Worm (Caenorhabditis elegans) whole organism, L4 larva: ENCODE measurements around the gene rps-22.

ENCODE experiments used
- F10B5.3 ChIP-seq: sonication (generic microtip); optimal IDR thresholded peaks from 2 replicates; lab custom pipeline; 2016; ENCODE audit warnings: mild to moderate bottlenecking, missing genetic modification characterization, missing compliant biosample characterization
- F37D6.2 ChIP-seq: sonication (generic microtip); optimal IDR thresholded peaks from 2 replicates; lab custom pipeline; 2016; ENCODE audit warnings: mild to moderate bottlenecking, missing genetic modification characterization, missing compliant biosample characterization
- F44E2.7 ChIP-seq: fragments of 200-800 bp; sonication (Bioruptor generic); IDR thresholded peaks from 2 replicates; pipeline ENCODE4 v2.1.2; 2022; ENCODE audit warnings: missing genetic modification characterization, missing compliant biosample characterization
- F49E8.2 ChIP-seq: sonication (generic microtip); optimal IDR thresholded peaks from 2 replicates; lab custom pipeline; 2016; ENCODE audit warnings: missing compliant biosample characterization, mild to moderate bottlenecking, missing genetic modification characterization, borderline replicate concordance
- T26A8.4 ChIP-seq: fragments of 200-800 bp; sonication (Bioruptor generic); IDR thresholded peaks from 2 replicates; pipeline ENCODE4 v1.3.6; 2022; ENCODE audit warnings: missing genetic modification characterization, missing compliant biosample characterization
- ZK337.2 ChIP-seq: fragments of 200-800 bp; sonication (Bioruptor generic); IDR thresholded peaks from 2 replicates; pipeline ENCODE4 v1.3.6; 2022; ENCODE audit warnings: missing genetic modification reagents, missing genetic modification characterization, missing compliant biosample characterization
- aha-1 ChIP-seq: fragments of 150-350 bp; peaks from one replicate; lab custom pipeline; 2014; ENCODE audit warnings: missing biosample characterization, missing genetic modification characterization
- ama-1 ChIP-seq: fragments of 150-350 bp; optimal IDR thresholded peaks from 2 replicates; lab custom pipeline; 2014; ENCODE audit warnings: inconsistent platforms, mixed read lengths
- arid-1 ChIP-seq: fragments of 200-800 bp; sonication (Bioruptor generic); conservative IDR thresholded peaks from 2 replicates; pipeline ENCODE4 v1.3.6; 2022; ENCODE audit warnings: missing genetic modification reagents, missing genetic modification characterization, missing compliant biosample characterization
- ceh-20 ChIP-seq: fragments of 200-800 bp; sonication (Bioruptor generic); IDR thresholded peaks from 2 replicates; pipeline ENCODE4 v1.3.6; 2022; ENCODE audit warnings: missing genetic modification reagents, missing genetic modification characterization, missing compliant biosample characterization
- ces-1 ChIP-seq: fragments of 150-350 bp; sonication (generic microtip); optimal IDR thresholded peaks from 4 replicates; lab custom pipeline; 2014; ENCODE audit warnings: missing biosample characterization, missing genetic modification reagents, missing genetic modification characterization
- cey-2 ChIP-seq: sonication (generic microtip); optimal IDR thresholded peaks from 3 replicates; lab custom pipeline; 2017; ENCODE audit warnings: missing genetic modification characterization, mild to moderate bottlenecking, missing compliant biosample characterization, antibody characterized with exemption, borderline replicate concordance; ENCODE audit not compliant: insufficient read depth
- ctbp-1 ChIP-seq: fragments of 200-800 bp; sonication (Bioruptor generic); IDR thresholded peaks from 2 replicates; pipeline ENCODE4 v1.3.6; 2022; ENCODE audit warnings: missing genetic modification reagents, missing genetic modification characterization, missing compliant biosample characterization
- daf-12 ChIP-seq: fragments of 150-350 bp; optimal IDR thresholded peaks from 2 replicates; lab custom pipeline; 2014; ENCODE audit warnings: missing biosample characterization, missing genetic modification reagents, missing genetic modification characterization
- daf-19 ChIP-seq: fragments of 200-800 bp; sonication (Bioruptor generic); conservative IDR thresholded peaks from 2 replicates; pipeline ENCODE4 v1.3.6; 2022; ENCODE audit warnings: missing genetic modification characterization, missing compliant biosample characterization
- dmd-9 ChIP-seq: fragments of 200-800 bp; sonication (Bioruptor generic); IDR thresholded peaks from 2 replicates; pipeline ENCODE4 v1.3.6; 2022; ENCODE audit warnings: missing genetic modification reagents, missing genetic modification characterization, missing compliant biosample characterization
- dpl-1 ChIP-seq: fragments of 150-350 bp; optimal IDR thresholded peaks from 2 replicates; lab custom pipeline; 2014; ENCODE audit warnings: missing biosample characterization, missing genetic modification reagents, missing genetic modification characterization
- dve-1 ChIP-seq: sonication (generic microtip); optimal IDR thresholded peaks from 2 replicates; lab custom pipeline; 2017; ENCODE audit warnings: antibody characterized with exemption, mild to moderate bottlenecking, missing genetic modification characterization, missing compliant biosample characterization; ENCODE audit not compliant: insufficient read depth
- egl-27 ChIP-seq: sonication (generic microtip); optimal IDR thresholded peaks from 3 replicates; lab custom pipeline; 2017; ENCODE audit warnings: missing biosample characterization, missing genetic modification reagents, missing genetic modification characterization
- fos-1 ChIP-seq: fragments of 150-350 bp; optimal IDR thresholded peaks from 2 replicates; lab custom pipeline; 2014; ENCODE audit warnings: missing biosample characterization, missing genetic modification characterization
- hlh-11 ChIP-seq: fragments of 200-800 bp; sonication (Bioruptor generic); optimal IDR thresholded peaks from 2 replicates; lab custom pipeline; 2018; ENCODE audit warnings: mild to moderate bottlenecking, missing genetic modification characterization, missing compliant biosample characterization
- hlh-30 ChIP-seq: sonication (generic microtip); optimal IDR thresholded peaks from 2 replicates; lab custom pipeline; 2017; ENCODE audit warnings: antibody characterized with exemption, mild to moderate bottlenecking, missing genetic modification characterization, missing compliant biosample characterization; ENCODE audit not compliant: insufficient read depth
- hmg-1.1 ChIP-seq: fragments of 200-800 bp; sonication (Bioruptor generic); IDR thresholded peaks from 2 replicates; pipeline ENCODE4 v1.3.6; 2022; ENCODE audit warnings: missing genetic modification reagents, missing genetic modification characterization, missing compliant biosample characterization
- jun-1 ChIP-seq: fragments of 150-350 bp; optimal IDR thresholded peaks from 2 replicates; lab custom pipeline; 2014; ENCODE audit warnings: missing biosample characterization, missing genetic modification reagents, missing genetic modification characterization
- lim-7 ChIP-seq: fragments of 200-800 bp; sonication (Bioruptor generic); IDR thresholded peaks from 2 replicates; pipeline ENCODE4 v1.3.6; 2022; ENCODE audit warnings: missing genetic modification characterization, missing compliant biosample characterization
- lin-29 ChIP-seq: fragments of 200-800 bp; sonication (Bioruptor generic); IDR thresholded peaks from 2 replicates; pipeline ENCODE4 v1.3.6; 2022; ENCODE audit warnings: missing genetic modification reagents, missing genetic modification characterization, missing compliant biosample characterization
- lin-38 ChIP-seq: fragments of 200-800 bp; sonication (Bioruptor generic); IDR thresholded peaks from 2 replicates; pipeline ENCODE4 v1.3.6; 2022; ENCODE audit warnings: missing genetic modification reagents, missing genetic modification characterization, missing compliant biosample characterization
- lin-39 ChIP-seq: fragments of 150-350 bp; optimal IDR thresholded peaks from 2 replicates; lab custom pipeline; 2014; ENCODE audit warnings: missing biosample characterization, missing genetic modification reagents, missing genetic modification characterization
- madf-9 ChIP-seq: fragments of 200-800 bp; sonication (Bioruptor generic); conservative IDR thresholded peaks from 2 replicates; pipeline ENCODE4 v1.3.6; 2022; ENCODE audit warnings: missing genetic modification reagents, missing genetic modification characterization, missing compliant biosample characterization
- mdl-1 ChIP-seq, 2 experiments: fragments of 150-350 bp in 1 of 2; sonication (generic microtip) in 1 of 2; optimal IDR thresholded peaks; 2 replicates each; lab custom pipeline; 2014 to 2017; ENCODE audit warnings: missing biosample characterization in 2 of 2, missing genetic modification characterization in 2 of 2
- nhr-10 ChIP-seq: fragments of 150-350 bp; optimal IDR thresholded peaks from 2 replicates; lab custom pipeline; 2014; ENCODE audit warnings: missing biosample characterization, missing genetic modification characterization
- nhr-102 ChIP-seq: sonication (generic microtip); optimal IDR thresholded peaks from 2 replicates; lab custom pipeline; 2016; ENCODE audit warnings: mild to moderate bottlenecking, missing genetic modification characterization, moderate library complexity, missing compliant biosample characterization
- nhr-111 ChIP-seq: fragments of 200-800 bp; sonication (Bioruptor generic); optimal IDR thresholded peaks from 2 replicates; lab custom pipeline; 2018; ENCODE audit warnings: mild to moderate bottlenecking, missing genetic modification characterization, missing compliant biosample characterization
- nhr-28 ChIP-seq: fragments of 150-350 bp; optimal IDR thresholded peaks from 2 replicates; lab custom pipeline; 2014; ENCODE audit warnings: missing biosample characterization, missing genetic modification characterization
- nhr-41 ChIP-seq: fragments of 200-800 bp; sonication (Bioruptor generic); IDR thresholded peaks from 2 replicates; pipeline ENCODE4 v1.3.6; 2022; ENCODE audit warnings: missing genetic modification reagents, missing genetic modification characterization, missing compliant biosample characterization
- nhr-76 ChIP-seq: fragments of 150-350 bp; optimal IDR thresholded peaks from 2 replicates; lab custom pipeline; 2014; ENCODE audit warnings: missing biosample characterization, missing genetic modification characterization
- nhr-77 ChIP-seq: fragments of 150-350 bp; optimal IDR thresholded peaks from 2 replicates; lab custom pipeline; 2014; ENCODE audit warnings: missing biosample characterization, missing genetic modification characterization
- rbr-2 ChIP-seq: sonication (generic microtip); optimal IDR thresholded peaks from 2 replicates; lab custom pipeline; 2016; ENCODE audit warnings: missing genotype, missing genetic modification characterization, missing compliant biosample characterization
- sdz-12 ChIP-seq: fragments of 200-800 bp; sonication (Bioruptor generic); optimal IDR thresholded peaks from 2 replicates; lab custom pipeline; 2018; ENCODE audit warnings: mild to moderate bottlenecking, missing genetic modification characterization, missing compliant biosample characterization
- set-16 ChIP-seq: fragments of 200-800 bp; sonication (Bioruptor generic); IDR thresholded peaks from 2 replicates; pipeline ENCODE4 v1.3.6; 2022; ENCODE audit warnings: missing genetic modification reagents, missing genetic modification characterization, missing compliant biosample characterization
- skn-1 ChIP-seq: fragments of 150-350 bp; optimal IDR thresholded peaks from 2 replicates; lab custom pipeline; 2014; ENCODE audit warnings: missing biosample characterization, missing genetic modification characterization
- snpc-1.2 ChIP-seq: fragments of 200-800 bp; sonication (Bioruptor generic); IDR thresholded peaks from 2 replicates; pipeline ENCODE4 v1.3.6; 2022; ENCODE audit warnings: missing genetic modification reagents, missing genetic modification characterization, missing compliant biosample characterization
- snpc-4 ChIP-seq: fragments of 150-350 bp; optimal IDR thresholded peaks from 2 replicates; lab custom pipeline; 2014; ENCODE audit warnings: missing biosample characterization, missing genetic modification characterization
- spr-1 ChIP-seq: sonication (generic microtip); optimal IDR thresholded peaks from 2 replicates; lab custom pipeline; 2016; ENCODE audit warnings: mild to moderate bottlenecking, missing genetic modification characterization, missing compliant biosample characterization
- tag-97 ChIP-seq: fragments of 200-800 bp; sonication (Bioruptor generic); IDR thresholded peaks from 2 replicates; pipeline ENCODE4 v1.3.6; 2022; ENCODE audit warnings: missing genetic modification characterization, missing compliant biosample characterization
- unc-130 ChIP-seq: sonication (generic microtip); optimal IDR thresholded peaks from 2 replicates; lab custom pipeline; 2016; ENCODE audit warnings: missing genetic modification reagents, missing genetic modification characterization, missing compliant biosample characterization
- zfp-2 ChIP-seq: sonication (generic microtip); optimal IDR thresholded peaks from 2 replicates; lab custom pipeline; 2016; ENCODE audit warnings: mild to moderate bottlenecking, missing genetic modification characterization, missing compliant biosample characterization
- zip-2 ChIP-seq: fragments of 150-350 bp; optimal IDR thresholded peaks from 2 replicates; lab custom pipeline; 2014; ENCODE audit warnings: missing biosample characterization, missing genetic modification characterization
- ztf-7 ChIP-seq: fragments of 150-350 bp; optimal IDR thresholded peaks from 2 replicates; lab custom pipeline; 2014; ENCODE audit warnings: missing biosample characterization, missing genetic modification characterization

Gene rps-22

ce11 chrIII:1925048-1925537 lies 25.2 kb upstream of the rps-22 start (continued):
- no peak for TF ChIP-seq F44E2.7 (GFP tag; lab: Robert Waterston, UW)
- no peak for TF ChIP-seq ama-1 (lab: Kevin White, UChicago)
- peak; percentile 90 for TF ChIP-seq spr-1
- TF ChIP-seq cey-2, result peak; percentile 95
- TF ChIP-seq F10B5.3 (tag; lab: Kevin White, UChicago), result peak; percentile 84
- TF ChIP-seq ctbp-1 (GFP tag; lab: Robert Waterston, UW), result peak; percentile 96
- TF ChIP-seq ces-1 (GFP tag; lab: Kevin White, UChicago), result no peak
- peak; percentile 96 for TF ChIP-seq hmg-1.1 (GFP tag; lab: Robert Waterston, UW)
- peak; percentile 97 for TF ChIP-seq nhr-28 (tag; lab: Kevin White, UChicago)
- TF ChIP-seq nhr-111 (GFP tag; lab: Kevin White, UChicago), result no peak
- TF ChIP-seq ZK337.2, result no peak
- peak; percentile 97 to 98 for TF ChIP-seq mdl-1 (tag; optimal IDR thresholded peaks at IDR 0.05; lab: Kevin White, UChicago)
- TF ChIP-seq hlh-30 (tag; lab: Kevin White, UChicago), result peak; percentile 99
- TF ChIP-seq F37D6.2 (tag; lab: Kevin White, UChicago), result peak; percentile 87
- TF ChIP-seq dmd-9 (GFP tag; lab: Robert Waterston, UW), result 0 out of 2 replicates have a peak, but pooled peaks have one; percentile 56
- TF ChIP-seq zip-2, result peak; percentile 87
- TF ChIP-seq egl-27, result peak; percentile 99
- TF ChIP-seq lin-38, result peak; percentile 73; the same call in 1 of the 2 replicates
- peak; percentile 100 for TF ChIP-seq aha-1 (tag; lab: Kevin White, UChicago)
- peak; percentile 95 for TF ChIP-seq fos-1 (tag; lab: Kevin White, UChicago)
- no peak for TF ChIP-seq tag-97 (GFP tag; lab: Robert Waterston, UW)
- peak; percentile 97 for TF ChIP-seq nhr-102
- TF ChIP-seq nhr-76 (tag; lab: Kevin White, UChicago), result peak; percentile 89
- peak; percentile 88 for TF ChIP-seq nhr-10 (tag; lab: Kevin White, UChicago)
- peak; percentile 75; the same call in 1 of the 2 replicates for TF ChIP-seq arid-1 (GFP tag; lab: Robert Waterston, UW)
- TF ChIP-seq sdz-12 (GFP tag; lab: Kevin White, UChicago), result no peak
- no peak for TF ChIP-seq daf-12 (tag; lab: Kevin White, UChicago)
- TF ChIP-seq snpc-4, result peak; percentile 14
- TF ChIP-seq skn-1, result no peak
- no peak for TF ChIP-seq F49E8.2 (tag; lab: Kevin White, UChicago)
- peak; percentile 89 for TF ChIP-seq T26A8.4
- peak; percentile 97 for TF ChIP-seq nhr-77 (tag; lab: Kevin White, UChicago)
- peak; percentile 96 for TF ChIP-seq rbr-2 (tag; lab: Kevin White, UChicago)
- 0 out of 2 replicates have a peak, but pooled peaks have one; percentile 30 for TF ChIP-seq lim-7
- peak; percentile 100 for TF ChIP-seq hlh-11 (tag; lab: Kevin White, UChicago)
- peak; percentile 93 for TF ChIP-seq jun-1 (tag; lab: Kevin White, UChicago)
- peak; percentile 17 for TF ChIP-seq unc-130

- TF ChIP-seq set-16 (GFP tag; lab: Robert Waterston, UW), result peak; percentile 19; the same call in 1 of the 2 replicates
- TF ChIP-seq ztf-7 (tag; lab: Kevin White, UChicago), result no peak
- TF ChIP-seq aha-1 (tag; lab: Kevin White, UChicago), result peak; percentile 91
Observed at ce11 chrIII:1925786-1926185, 24.5 kb upstream of the rps-22 start.

- no peak for TF ChIP-seq snpc-1.2 (GFP tag; lab: Robert Waterston, UW)
- no peak for TF ChIP-seq skn-1
- peak; percentile 83 for TF ChIP-seq dve-1 (tag; lab: Kevin White, UChicago)
- TF ChIP-seq sdz-12 (GFP tag; lab: Kevin White, UChicago), result no peak
- peak; percentile 92 for TF ChIP-seq ctbp-1 (GFP tag; lab: Robert Waterston, UW)
- TF ChIP-seq daf-19 (GFP tag; lab: Robert Waterston, UW), result no peak
- TF ChIP-seq lin-39, result no peak
- no peak for TF ChIP-seq nhr-41
- TF ChIP-seq lin-29 (GFP tag; lab: Robert Waterston, UW), result peak; percentile 88
- TF ChIP-seq daf-12 (tag; lab: Kevin White, UChicago), result no peak
- TF ChIP-seq madf-9, result peak; percentile 89
- peak; percentile 76 for TF ChIP-seq ama-1 (lab: Kevin White, UChicago)
- no peak for TF ChIP-seq egl-27
- peak; percentile 97 for TF ChIP-seq ceh-20
- no peak for TF ChIP-seq zfp-2 (tag; lab: Kevin White, UChicago)
- peak; percentile 32 for TF ChIP-seq dpl-1 (GFP tag; lab: Kevin White, UChicago)
- peak; percentile 85 for TF ChIP-seq T26A8.4
- TF ChIP-seq mdl-1 (tag; optimal IDR thresholded peaks at IDR 0.05; lab: Kevin White, UChicago), result peak; percentile 81 to 90
- TF ChIP-seq rbr-2 (tag; lab: Kevin White, UChicago), result peak; percentile 90
Observed at ce11 chrIII:1926456-1926855, 23.9 kb upstream of the rps-22 start.
